Worm (Caenorhabditis elegans): ENCODE measurements around the gene acs-2.

Gene acs-2

DNA sequence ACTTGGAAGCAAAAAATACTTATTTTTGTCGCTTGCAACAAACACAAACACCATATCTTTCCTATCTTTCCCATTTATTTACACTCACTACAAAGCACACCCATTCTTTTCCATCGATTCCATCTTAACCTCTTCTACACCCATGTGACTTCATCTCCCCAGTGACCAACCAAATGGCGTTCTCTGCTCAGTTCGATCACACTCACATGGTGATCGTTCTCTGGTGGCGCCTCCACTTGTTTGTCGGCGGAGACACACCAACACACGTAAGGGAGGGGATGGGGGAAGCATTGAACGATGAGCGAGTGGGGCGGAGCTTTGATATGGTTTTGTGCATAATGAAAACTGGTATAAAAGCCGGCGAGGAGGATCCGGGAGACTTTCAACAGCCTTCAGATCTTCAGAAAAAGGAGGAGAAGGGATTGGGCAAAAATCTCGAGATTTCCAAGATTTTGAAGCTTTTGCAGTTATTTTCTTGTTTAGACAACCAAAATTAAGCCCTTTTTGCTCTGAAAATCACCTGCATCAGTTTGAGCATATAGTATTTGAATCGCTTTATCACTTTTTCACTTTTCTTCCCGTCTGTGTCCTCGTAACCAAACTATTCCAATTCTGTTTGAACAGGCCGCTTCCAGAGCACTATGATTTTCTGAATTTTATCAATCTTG is 549 bp upstream of the acs-2 start:
- TF ChIP-seq B0019.2 (GFP tag; conservative IDR thresholded peaks at IDR 0.05) (0 out of 2 replicates have a peak, but pooled peaks have one; percentile 30), F33H1.4 (GFP tag; IDR thresholded peaks at IDR 0.05) (no peak), tbx-9 (tag; optimal IDR thresholded peaks at IDR 0.05; ENCODE audit: borderline replicate concordance) (no peak), atf-7 (tag; optimal IDR thresholded peaks at IDR 0.05) (no peak), ceh-100 (GFP tag; IDR thresholded peaks at IDR 0.05) (no peak), hmg-1.2 (GFP tag; IDR thresholded peaks at IDR 0.05) (peak; percentile 33; the same call in 1 of the 2 replicates), die-1 (tag; optimal IDR thresholded peaks at IDR 0.05) (peak; percentile 34), snpc-4 (GFP tag; optimal IDR thresholded peaks at IDR 0.05) (no peak), snpc-4 (tag; optimal IDR thresholded peaks at IDR 0.05) (peak; percentile 61 to 72 (median 64)), lin-54 (GFP tag; optimal IDR thresholded peaks at IDR 0.05) (peak; percentile 37), aptf-2 (GFP tag; conservative IDR thresholded peaks at IDR 0.05) (no peak), tbp1 (GFP tag; optimal IDR thresholded peaks at IDR 0.05) (peak; percentile 49), athp-1 (tag; optimal IDR thresholded peaks at IDR 0.05) (no peak), egl-44 (GFP tag; IDR thresholded peaks at IDR 0.05) (peak; percentile 52; the same call in 1 of the 2 replicates), chd-7 (tag; optimal IDR thresholded peaks at IDR 0.05) (peak; percentile 55), mcd-1 (GFP tag; IDR thresholded peaks at IDR 0.05) (0 out of 2 replicates have a peak, but pooled peaks have one; percentile 4), F57A8.1 (GFP tag; optimal IDR thresholded peaks at IDR 0.05) (no peak), K11D2.4 (GFP tag; IDR thresholded peaks at IDR 0.05) (peak; percentile 61; the same call in 1 of the 2 replicates), rpc-1 (optimal IDR thresholded peaks at IDR 0.05) (no peak), rpc-1 (tag; optimal IDR thresholded peaks at IDR 0.05) (no peak), mxl-1 (tag; optimal IDR thresholded peaks at IDR 0.05) (no peak), repo-1 (tag; optimal IDR thresholded peaks at IDR 0.05) (no peak), zfh-2 (GFP tag; conservative IDR thresholded peaks at IDR 0.05) (peak; percentile 64; the same call in 1 of the 2 replicates), unc-62 (GFP tag; optimal IDR thresholded peaks at IDR 0.05) (no peak), somi-1 (GFP tag; optimal IDR thresholded peaks at IDR 0.05) (peak; percentile 77), sdz-38 (tag; optimal IDR thresholded peaks at IDR 0.05) (no peak), nfyb-1 (GFP tag; IDR thresholded peaks at IDR 0.05) (0 out of 2 replicates have a peak, but pooled peaks have one; percentile 15), ztf-6 (GFP tag; IDR thresholded peaks at IDR 0.05) (0 out of 2 replicates have a peak, but pooled peaks have one; percentile 16), pbrm-1 (GFP tag; IDR thresholded peaks at IDR 0.05) (no peak), cebp-1 (GFP tag; IDR thresholded peaks at IDR 0.05) (0 out of 2 replicates have a peak, but pooled peaks have one; percentile 18), cebp-1 (tag; optimal IDR thresholded peaks at IDR 0.05) (peak; percentile 75), ZK185.1 (tag; optimal IDR thresholded peaks at IDR 0.05; ENCODE audit: poor library complexity, severe bottlenecking) (peak; percentile 52), xnd-1 (tag; optimal IDR thresholded peaks at IDR 0.05) (no peak), lin-35 (GFP tag; optimal IDR thresholded peaks at IDR 0.05) (peak in 1 of 3 experiments; percentile 38), lin-40 (tag; optimal IDR thresholded peaks at IDR 0.05) (peak; percentile 66), hrde-1 (tag; optimal IDR thresholded peaks at IDR 0.05; ENCODE audit: borderline replicate concordance) (no peak), F22D6.2 (tag; optimal IDR thresholded peaks at IDR 0.05) (peak; percentile 68), nhr-80 (tag; optimal IDR thresholded peaks at IDR 0.05) (peak; percentile 47), hsf-1 (GFP tag; IDR thresholded peaks at IDR 0.05) (no peak), lsy-27 (tag; optimal IDR thresholded peaks at IDR 0.05; ENCODE audit: borderline replicate concordance, insufficient read depth) (no peak), madf-10 (tag; optimal IDR thresholded peaks at IDR 0.05) (peak; percentile 14), unc-130 (GFP tag; optimal IDR thresholded peaks at IDR 0.05) (no peak), ama-1 (optimal IDR thresholded peaks at IDR 0.05) (peak; percentile 96), ama-1 (GFP tag; optimal IDR thresholded peaks at IDR 0.05) (no peak), tlf-1 (GFP tag; optimal IDR thresholded peaks at IDR 0.05) (peak; percentile 5), C06A6.2 (GFP tag; conservative IDR thresholded peaks at IDR 0.05) (0 out of 2 replicates have a peak, but pooled peaks have one; percentile 24), nfya-1 (tag; optimal IDR thresholded peaks at IDR 0.05; ENCODE audit: borderline replicate concordance, insufficient read depth) (no peak), F52B5.7 (tag; optimal IDR thresholded peaks at IDR 0.05) (no peak)
